Worm (Caenorhabditis elegans) whole organism, mixed stage, embryonic: ENCODE data around the gene C27B7.5.

Experiments used
- blmp-1 ChIP-seq: fragments of 150-350 bp; optimal IDR thresholded peaks from 2 replicates; lab custom pipeline; 2014; ENCODE audit warnings: missing biosample characterization, missing genetic modification characterization
- ceh-39 ChIP-seq: fragments of 150-350 bp; optimal IDR thresholded peaks from 2 replicates; lab custom pipeline; 2014; ENCODE audit warnings: missing biosample characterization, missing genetic modification characterization
- ceh-43 ChIP-seq: fragments of 200-800 bp; sonication (Bioruptor generic); optimal IDR thresholded peaks from 2 replicates; lab custom pipeline; 2018; ENCODE audit warnings: mild to moderate bottlenecking, missing genetic modification characterization, moderate library complexity, missing compliant biosample characterization
- elt-3 ChIP-seq: fragments of 150-350 bp; optimal IDR thresholded peaks from 2 replicates; lab custom pipeline; 2014; ENCODE audit warnings: missing biosample characterization, missing genetic modification characterization
- ham-2 ChIP-seq: fragments of 200-800 bp; sonication (Bioruptor generic); optimal IDR thresholded peaks from 2 replicates; lab custom pipeline; 2018; ENCODE audit warnings: mild to moderate bottlenecking, missing genetic modification characterization, missing compliant biosample characterization
- mep-1 ChIP-seq: fragments of 150-350 bp; optimal IDR thresholded peaks from 2 replicates; lab custom pipeline; 2017; ENCODE audit warnings: missing biosample characterization, missing genetic modification reagents, missing genetic modification characterization, inconsistent platforms
- nhr-237 ChIP-seq: fragments of 150-350 bp; optimal IDR thresholded peaks from 2 replicates; lab custom pipeline; 2014; ENCODE audit warnings: missing biosample characterization, missing genetic modification characterization
- nhr-28 ChIP-seq: fragments of 150-350 bp; optimal IDR thresholded peaks from 2 replicates; lab custom pipeline; 2014; ENCODE audit warnings: missing biosample characterization, missing genetic modification characterization
- snpc-4 ChIP-seq: fragments of 150-350 bp; optimal IDR thresholded peaks from 2 replicates; lab custom pipeline; 2014; ENCODE audit warnings: missing biosample characterization, missing genetic modification characterization
- ztf-11 ChIP-seq: fragments of 150-350 bp; optimal IDR thresholded peaks from 2 replicates; lab custom pipeline; 2014; ENCODE audit warnings: missing biosample characterization, missing genetic modification characterization

- TF ChIP-seq blmp-1 (tag; lab: Kevin White, UChicago) (no peak), nhr-28 (tag; lab: Kevin White, UChicago) (no peak), elt-3 (tag; lab: Kevin White, UChicago) (no peak), nhr-237 (no peak), mep-1 (tag; lab: Kevin White, UChicago) (no peak), ham-2 (no peak), ztf-11 (tag; lab: Kevin White, UChicago) (no peak), ceh-39 (tag; lab: Kevin White, UChicago) (no peak), snpc-4 (no peak), ceh-43 (GFP tag; lab: Kevin White, UChicago) (no peak)
Observed at ce11 chrIV:8929942-8930492, 28.6 kb downstream of the C27B7.5 start, which contains the start of the genes D1046.18 and slc-25A26.
